Worm (Caenorhabditis elegans): ENCODE results near the gene H04J21.1.
A peak's percentile ranks its signal among the peaks of the same experiment; 100 is the strongest.

Gene H04J21.1

DNA sequence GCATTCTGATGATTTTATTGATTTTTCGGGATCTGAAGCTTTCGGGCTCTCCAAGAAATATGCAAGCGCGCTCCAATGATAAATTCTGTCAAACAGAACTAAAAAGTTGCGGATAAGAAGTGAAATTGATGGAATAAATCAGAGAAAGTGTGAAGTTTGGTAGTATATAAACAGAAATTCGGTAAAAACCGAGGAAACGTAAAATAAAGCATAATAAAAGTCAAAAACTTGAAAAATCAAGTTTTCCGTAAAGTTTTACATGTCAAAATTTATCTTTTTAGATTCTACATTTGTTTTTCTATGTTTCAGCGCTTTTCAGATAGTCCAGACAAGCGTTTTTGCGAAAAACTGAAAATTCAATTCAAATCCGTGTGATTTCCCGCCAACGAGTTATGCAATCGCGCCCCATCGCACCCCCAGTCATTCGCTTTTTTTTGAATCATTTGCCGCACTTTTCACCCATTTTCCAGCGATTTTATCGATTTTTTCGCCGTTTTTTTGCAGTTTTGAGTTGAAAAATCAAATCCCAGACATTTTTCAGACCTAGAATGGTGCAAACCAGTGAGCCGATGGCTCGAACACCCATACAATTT, 40.6 kb downstream of the H04J21.1 start, which contains the start of the genes Y54F10BM.13 and ppm-1.D:
Gene Y54F10BM.13, minus strand, starts transcription at position 51 of the 593 bp plus-strand sequence.
Gene ppm-1.D, plus strand, starts transcription at position 540 of the 593 bp plus-strand sequence.
- TF ChIP-seq lin-39 (tag; optimal IDR thresholded peaks at IDR 0.05) (peak; percentile 2), sea-2 (GFP tag; optimal IDR thresholded peaks at IDR 0.05) (no peak), jun-1 (tag; optimal IDR thresholded peaks at IDR 0.05) (no peak), snpc-4 (tag; optimal IDR thresholded peaks at IDR 0.05) (no peak), hmg-11 (tag; optimal IDR thresholded peaks at IDR 0.05) (peak; percentile 8), lin-15B (tag; optimal IDR thresholded peaks at IDR 0.05) (peak; percentile 73), egl-27 (tag; optimal IDR thresholded peaks at IDR 0.05) (no peak), nfya-1 (tag; optimal IDR thresholded peaks at IDR 0.05; ENCODE audit: insufficient read depth) (peak; percentile 30)

ce11 chrIII:2330389-2330788, 41.4 kb downstream of the H04J21.1 start:
- TF ChIP-seq ztf-11 (tag; optimal IDR thresholded peaks at IDR 0.05) (no peak), nhr-237 (tag; optimal IDR thresholded peaks at IDR 0.05) (no peak), zag-1 (tag; optimal IDR thresholded peaks at IDR 0.05) (no peak), mdl-1 (tag; optimal IDR thresholded peaks at IDR 0.05) (no peak)

DNA sequence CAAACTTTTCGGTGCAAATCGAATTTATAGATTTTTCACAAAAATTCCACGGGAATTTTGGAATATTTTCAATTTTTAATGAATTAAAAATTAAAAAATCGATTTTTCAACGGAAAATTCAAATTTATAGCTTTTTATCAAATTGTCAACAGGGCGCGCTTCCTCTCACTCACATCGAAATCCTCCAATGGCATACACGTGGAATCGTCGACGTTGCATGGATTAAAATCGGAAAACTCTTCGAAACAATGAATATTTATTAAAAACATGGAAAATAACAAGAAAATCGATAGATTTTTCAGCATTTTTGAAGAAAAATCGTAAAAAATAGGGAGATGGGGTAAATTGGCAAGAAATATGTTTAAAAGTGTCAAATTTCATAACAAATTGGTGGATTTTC, 42.4 kb downstream of the H04J21.1 start, which contains the start of gene Y54F10BM.12:
Gene Y54F10BM.12, minus strand, starts transcription at position 344 of the 400 bp plus-strand sequence.
- TF ChIP-seq elt-2 (tag; optimal IDR thresholded peaks at IDR 0.05) (no peak), ama-1 (optimal IDR thresholded peaks at IDR 0.05) (no peak), elt-1 (tag; optimal IDR thresholded peaks at IDR 0.05) (no peak), nhr-12 (tag; optimal IDR thresholded peaks at IDR 0.05) (no peak), aly-2 (tag; optimal IDR thresholded peaks at IDR 0.05) (no peak), ceh-82 (tag; optimal IDR thresholded peaks at IDR 0.05) (no peak), egl-27 (tag; optimal IDR thresholded peaks at IDR 0.05) (no peak), pha-4 (tag; optimal IDR thresholded peaks at IDR 0.05) (no peak), ceh-28 (tag; optimal IDR thresholded peaks at IDR 0.05) (no peak), lin-15B (tag; optimal IDR thresholded peaks at IDR 0.05) (no peak), nhr-23 (tag; optimal IDR thresholded peaks at IDR 0.05) (no peak), elt-3 (tag; optimal IDR thresholded peaks at IDR 0.05) (no peak), daf-12 (tag; optimal IDR thresholded peaks at IDR 0.05) (no peak), pqm-1 (tag; optimal IDR thresholded peaks at IDR 0.05) (no peak)

- TF ChIP-seq lsy-12 (tag; optimal IDR thresholded peaks at IDR 0.05) = no peak
- no peak for TF ChIP-seq aly-2 (tag; optimal IDR thresholded peaks at IDR 0.05)
- peak; percentile 86 for TF ChIP-seq ceh-28 (tag; optimal IDR thresholded peaks at IDR 0.05)
- no peak for TF ChIP-seq mml-1 (tag; optimal IDR thresholded peaks at IDR 0.05)
Observed at ce11 chrIII:2328612-2329011, 43.2 kb downstream of the H04J21.1 start.

DNA sequence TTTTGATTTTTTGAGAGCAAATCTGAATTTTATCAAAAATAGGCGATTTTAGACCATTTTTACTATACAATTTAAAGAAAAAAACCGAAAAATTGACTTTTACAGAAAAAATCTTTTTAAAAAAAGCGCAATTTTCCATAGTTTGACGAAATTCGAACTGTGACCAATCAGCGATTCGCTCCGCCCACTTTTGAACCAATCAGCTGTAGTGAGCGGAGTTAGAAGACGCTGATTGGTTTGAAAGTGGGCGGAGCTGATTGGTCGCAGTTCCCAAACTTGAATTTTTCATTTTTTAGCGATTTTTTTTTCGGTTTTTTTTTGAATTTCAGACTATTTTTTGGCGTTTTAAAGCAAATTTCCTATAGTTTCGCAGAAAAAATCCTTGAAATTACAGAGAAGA, 47.1 kb downstream of the H04J21.1 start:
- TF ChIP-seq fkh-2 (tag; optimal IDR thresholded peaks at IDR 0.05) (no peak), nfya-1 (tag; optimal IDR thresholded peaks at IDR 0.05; ENCODE audit: insufficient read depth) (peak; percentile 89)

Measured in whole organism, L3 larva.